Fruit fly (Drosophila melanogaster) S2 (cell line): ENCODE data around the gene Got2.

ENCODE experiments used
- CG8478 ChIP-seq: fragments of >200 bp; optimal IDR thresholded peaks from 2 replicates; lab custom pipeline; 2018
- CTCF ChIP-seq, 2 experiments: fragments of >200 bp; optimal IDR thresholded peaks; 2 replicates each; lab custom pipeline; 2018

- TF ChIP-seq CG8478 (lab: Kevin White, UChicago): no peak
- no peak for TF ChIP-seq CTCF (optimal IDR thresholded peaks at IDR 0.05; lab: Kevin White, UChicago)
Measured at dm6 chr2L:1987434-1988191, at the start of gene Got2.
